Fruit fly (Drosophila melanogaster) whole organism, embryonic: ENCODE data around the gene CG34135.
A peak's percentile ranks its signal among the peaks of the same experiment; 100 is the strongest.

Experiments
- ATbp ChIP-seq: fragments of 200-800 bp; sonication (Bioruptor generic); optimal IDR thresholded peaks from 2 replicates; lab custom pipeline; 2017; ENCODE audit warnings: missing biosample characterization, mild to moderate bottlenecking, missing genetic modification characterization, missing genetic modification reagents
- Antp ChIP-seq: fragments of 200-800 bp; sonication (Bioruptor generic); optimal IDR thresholded peaks from 3 replicates; lab custom pipeline; 2016; ENCODE audit warnings: missing biosample characterization, missing genetic modification characterization
- Asciz ChIP-seq: fragments of 200-800 bp; sonication (Bioruptor generic); optimal IDR thresholded peaks from 2 replicates; lab custom pipeline; 2017; ENCODE audit warnings: missing biosample characterization, mild to moderate bottlenecking, missing genetic modification characterization, missing genetic modification reagents
- CG10147 ChIP-seq: fragments of 200-800 bp; sonication (Bioruptor generic); optimal IDR thresholded peaks from 2 replicates; lab custom pipeline; 2019; ENCODE audit warnings: missing biosample characterization, mild to moderate bottlenecking, missing genetic modification characterization, moderate library complexity
- CG10431 ChIP-seq: fragments of 200-800 bp; sonication (Bioruptor generic); optimal IDR thresholded peaks from 3 replicates; lab custom pipeline; 2018; ENCODE audit warnings: missing biosample characterization, mild to moderate bottlenecking, missing genetic modification characterization
- CG11085 ChIP-seq: fragments of 200-800 bp; sonication (Bioruptor generic); IDR thresholded peaks from 2 replicates; pipeline ENCODE4 v1.3.6; 2022; ENCODE audit warnings: missing biosample characterization, missing genetic modification characterization
- CG11504 ChIP-seq: fragments of 200-800 bp; sonication (Bioruptor generic); optimal IDR thresholded peaks from 3 replicates; lab custom pipeline; 2019; ENCODE audit warnings: missing biosample characterization, mild to moderate bottlenecking, missing genetic modification characterization, moderate library complexity
- CG1529 ChIP-seq: fragments of 200-800 bp; sonication (Bioruptor generic); optimal IDR thresholded peaks from 3 replicates; lab custom pipeline; 2018; ENCODE audit warnings: missing biosample characterization, missing genetic modification characterization
- CG16813 ChIP-seq: fragments of 200-800 bp; sonication (Bioruptor generic); IDR thresholded peaks from 3 replicates; pipeline ENCODE4 v1.3.6; 2022; ENCODE audit warnings: missing biosample characterization, missing genetic modification characterization; ENCODE audit not compliant: partially characterized antibody
- CG17186 ChIP-seq: fragments of 200-800 bp; sonication (Bioruptor generic); optimal IDR thresholded peaks from 3 replicates; lab custom pipeline; 2017; ENCODE audit warnings: missing biosample characterization, missing genetic modification reagents, missing genetic modification characterization
- CG18764 ChIP-seq: fragments of 200-800 bp; sonication (Bioruptor generic); optimal IDR thresholded peaks from 3 replicates; lab custom pipeline; 2016; ENCODE audit warnings: missing biosample characterization, missing genetic modification characterization
- CG3407 ChIP-seq: fragments of 200-800 bp; sonication (Bioruptor generic); optimal IDR thresholded peaks from 2 replicates; lab custom pipeline; 2018; ENCODE audit warnings: missing biosample characterization, mild to moderate bottlenecking, missing genetic modification characterization
- CG34422 ChIP-seq: fragments of 200-800 bp; sonication (Bioruptor generic); IDR thresholded peaks from 3 replicates; pipeline ENCODE4 v1.3.6; 2022; ENCODE audit warnings: missing biosample characterization, missing genetic modification characterization
- CG42726 ChIP-seq: fragments of 200-800 bp; sonication (Bioruptor generic); IDR thresholded peaks from 2 replicates; pipeline ENCODE4 v1.3.6; 2022; ENCODE audit warnings: missing biosample characterization, missing genetic modification characterization; ENCODE audit not compliant: partially characterized antibody
- CG4328 ChIP-seq: fragments of 200-800 bp; sonication (Bioruptor generic); optimal IDR thresholded peaks from 3 replicates; lab custom pipeline; 2017; ENCODE audit warnings: missing biosample characterization, missing genetic modification reagents, missing genetic modification characterization
- CG4707 ChIP-seq: fragments of 200-800 bp; sonication (Bioruptor generic); optimal IDR thresholded peaks from 2 replicates; lab custom pipeline; 2018; ENCODE audit warnings: missing biosample characterization, mild to moderate bottlenecking, missing genetic modification characterization, moderate library complexity
- CG6175 ChIP-seq: fragments of 200-800 bp; sonication (Bioruptor generic); IDR thresholded peaks from 3 replicates; pipeline ENCODE4 v1.3.6; 2022; ENCODE audit warnings: missing biosample characterization, missing genetic modification characterization
- CG7786 ChIP-seq: fragments of 200-800 bp; sonication (Bioruptor generic); optimal IDR thresholded peaks from 2 replicates; lab custom pipeline; 2016; ENCODE audit warnings: missing biosample characterization, missing genetic modification characterization
- CG7963 ChIP-seq: fragments of 200-800 bp; sonication (Bioruptor generic); IDR thresholded peaks from 3 replicates; pipeline ENCODE4 v1.3.6; 2022; ENCODE audit warnings: missing biosample characterization, missing genetic modification characterization; ENCODE audit not compliant: partially characterized antibody
- CG8359 ChIP-seq: fragments of 200-800 bp; sonication (Bioruptor generic); optimal IDR thresholded peaks from 2 replicates; lab custom pipeline; 2017; ENCODE audit warnings: missing biosample characterization, mild to moderate bottlenecking, missing genetic modification characterization, borderline replicate concordance
- CG9932 ChIP-seq: fragments of 200-800 bp; sonication (Bioruptor generic); IDR thresholded peaks from 2 replicates; pipeline ENCODE4 v1.3.6; 2022; ENCODE audit warnings: missing biosample characterization, missing genetic modification characterization
- Dad ChIP-seq: fragments of 200-800 bp; sonication (Bioruptor generic); optimal IDR thresholded peaks from 3 replicates; lab custom pipeline; 2016; ENCODE audit warnings: missing biosample characterization, missing genetic modification characterization
- Dp ChIP-seq: fragments of 200-800 bp; sonication (Bioruptor generic); optimal IDR thresholded peaks from 2 replicates; lab custom pipeline; 2018; ENCODE audit warnings: missing biosample characterization, mild to moderate bottlenecking, missing genetic modification characterization, moderate library complexity
- Eip74EF ChIP-seq, 2 experiments: fragments of 200-800 bp in 1 of 2; fragments of >200 bp in 1 of 2; sonication (Bioruptor generic) in 1 of 2; optimal IDR thresholded peaks; 2 replicates each; lab custom pipeline; 2017 to 2019; ENCODE audit warnings: missing biosample characterization in 2 of 2, missing genetic modification characterization in 2 of 2, mild to moderate bottlenecking in 1 of 2, moderate library complexity in 1 of 2
- HLH54F ChIP-seq: fragments of 200-800 bp; sonication (Bioruptor generic); optimal IDR thresholded peaks from 3 replicates; lab custom pipeline; 2016; ENCODE audit warnings: missing biosample characterization, missing genetic modification characterization
- Med ChIP-seq: fragments of 200-800 bp; sonication (Bioruptor generic); peaks from one replicate; lab custom pipeline; 2016; ENCODE audit warnings: missing biosample characterization, missing genetic modification characterization, mild to moderate bottlenecking, inconsistent platforms, moderate library complexity
- Mes4 ChIP-seq: fragments of 200-800 bp; sonication (Bioruptor generic); optimal IDR thresholded peaks from 2 replicates; lab custom pipeline; 2016; ENCODE audit warnings: missing biosample characterization, missing genetic modification characterization
- Sry-δ ChIP-seq: fragments of 200-800 bp; sonication (Bioruptor generic); optimal IDR thresholded peaks from 2 replicates; lab custom pipeline; 2016; ENCODE audit warnings: missing biosample characterization, missing genetic modification characterization
- cg ChIP-seq: fragments of 200-800 bp; sonication (Bioruptor generic); optimal IDR thresholded peaks from 3 replicates; lab custom pipeline; 2019; ENCODE audit warnings: missing biosample characterization, mild to moderate bottlenecking, missing genetic modification characterization, moderate library complexity
- ci ChIP-seq: fragments of 200-800 bp; sonication (Bioruptor generic); IDR thresholded peaks from 3 replicates; pipeline ENCODE4 v1.3.6; 2022; ENCODE audit warnings: missing biosample characterization, missing genetic modification characterization
- gcm2 ChIP-seq: fragments of 200-800 bp; sonication (Bioruptor generic); optimal IDR thresholded peaks from 2 replicates; lab custom pipeline; 2016; ENCODE audit warnings: missing biosample characterization, missing genetic modification characterization
- gem ChIP-seq: fragments of 200-800 bp; sonication (Bioruptor generic); optimal IDR thresholded peaks from 2 replicates; lab custom pipeline; 2019; ENCODE audit warnings: missing biosample characterization, mild to moderate bottlenecking, missing genetic modification characterization, moderate library complexity
- gfzf ChIP-seq: fragments of 200-800 bp; sonication (Bioruptor generic); optimal IDR thresholded peaks from 2 replicates; lab custom pipeline; 2016; ENCODE audit warnings: missing biosample characterization, mild to moderate bottlenecking, missing genetic modification characterization, moderate library complexity
- insv ChIP-seq, 2 experiments: fragments of 200-800 bp; sonication (Bioruptor generic); optimal IDR thresholded peaks; 3 replicates each; lab custom pipeline; 2016 to 2018; ENCODE audit warnings: missing biosample characterization in 2 of 2, missing genetic modification characterization in 2 of 2
- jigr1 ChIP-seq: fragments of 200-800 bp; sonication (Bioruptor generic); IDR thresholded peaks from 3 replicates; pipeline ENCODE4 v1.3.6; 2022; ENCODE audit warnings: missing biosample characterization, missing genetic modification characterization
- kah ChIP-seq: fragments of 200-800 bp; sonication (Bioruptor generic); optimal IDR thresholded peaks from 2 replicates; lab custom pipeline; 2018; ENCODE audit warnings: missing biosample characterization, mild to moderate bottlenecking, missing genetic modification characterization
- lov ChIP-seq, 2 experiments: fragments of 200-800 bp in 1 of 2; fragments of >200 bp in 1 of 2; sonication (Bioruptor generic) in 1 of 2; IDR thresholded peaks in 1 of 2; optimal IDR thresholded peaks in 1 of 2; 2 replicates in 1 of 2; 3 replicates in 1 of 2; pipeline versions ENCODE4 v1.3.6 to Lab custom; 2017 to 2022; ENCODE audit warnings: missing biosample characterization in 1 of 2, missing genetic modification characterization in 1 of 2
- otp ChIP-seq: fragments of 200-800 bp; sonication (Bioruptor generic); IDR thresholded peaks from 3 replicates; pipeline ENCODE4, ENCODE4 v1.3.6; 2022; ENCODE audit warnings: missing biosample characterization, missing genetic modification characterization
- pnt ChIP-seq: fragments of 200-800 bp; sonication (Bioruptor generic); optimal IDR thresholded peaks from 3 replicates; lab custom pipeline; 2016; ENCODE audit warnings: missing biosample characterization, missing genetic modification characterization
- repo ChIP-seq: fragments of 200-800 bp; sonication (Bioruptor generic); optimal IDR thresholded peaks from 2 replicates; lab custom pipeline; 2016; ENCODE audit warnings: missing biosample characterization, missing genetic modification characterization
- scrt ChIP-seq: fragments of 200-800 bp; sonication (Bioruptor generic); optimal IDR thresholded peaks from 2 replicates; lab custom pipeline; 2018; ENCODE audit warnings: missing biosample characterization, mild to moderate bottlenecking, missing genetic modification characterization, moderate library complexity
- sens ChIP-seq: fragments of 200-800 bp; sonication (Bioruptor generic); peaks from one replicate; lab custom pipeline; 2016; ENCODE audit warnings: missing biosample characterization, missing genetic modification characterization
- sisA ChIP-seq: fragments of 200-800 bp; sonication (Bioruptor generic); IDR thresholded peaks from 2 replicates; pipeline ENCODE4 v1.3.6; 2022; ENCODE audit warnings: missing biosample characterization, missing genetic modification characterization
- slp2 ChIP-seq: fragments of 200-800 bp; sonication (Bioruptor generic); optimal IDR thresholded peaks from 2 replicates; lab custom pipeline; 2016; ENCODE audit warnings: missing biosample characterization, missing genetic modification characterization
- sna ChIP-seq: fragments of 200-800 bp; sonication (Bioruptor generic); IDR thresholded peaks from 2 replicates; pipeline ENCODE4 v1.3.6; 2022; ENCODE audit warnings: missing biosample characterization, missing genetic modification characterization; ENCODE audit not compliant: partially characterized antibody
- stc ChIP-seq: fragments of 200-800 bp; sonication (Bioruptor generic); IDR thresholded peaks from 2 replicates; pipeline ENCODE4 v1.3.6; 2022; ENCODE audit warnings: missing biosample characterization, missing genetic modification characterization
- sug ChIP-seq: fragments of 200-800 bp; optimal IDR thresholded peaks from 2 replicates; lab custom pipeline; 2019; ENCODE audit warnings: missing biosample characterization, mild to moderate bottlenecking, missing genetic modification characterization, moderate library complexity
- vnd ChIP-seq: fragments of 200-800 bp; sonication (Bioruptor generic); IDR thresholded peaks from 3 replicates; pipeline ENCODE4 v1.3.6; 2022; ENCODE audit warnings: missing biosample characterization, missing genetic modification characterization; ENCODE audit not compliant: partially characterized antibody
- vvl ChIP-seq: fragments of 200-800 bp; sonication (Bioruptor generic); IDR thresholded peaks from 2 replicates; pipeline ENCODE4 v1.3.6; 2022; ENCODE audit warnings: missing biosample characterization, missing genetic modification characterization
- zen2 ChIP-seq: fragments of 200-800 bp; sonication (Bioruptor generic); IDR thresholded peaks from 3 replicates; pipeline ENCODE4 v1.3.6; 2022; ENCODE audit warnings: missing biosample characterization, missing genetic modification characterization; ENCODE audit not compliant: partially characterized antibody

The CG34135 gene

DNA sequence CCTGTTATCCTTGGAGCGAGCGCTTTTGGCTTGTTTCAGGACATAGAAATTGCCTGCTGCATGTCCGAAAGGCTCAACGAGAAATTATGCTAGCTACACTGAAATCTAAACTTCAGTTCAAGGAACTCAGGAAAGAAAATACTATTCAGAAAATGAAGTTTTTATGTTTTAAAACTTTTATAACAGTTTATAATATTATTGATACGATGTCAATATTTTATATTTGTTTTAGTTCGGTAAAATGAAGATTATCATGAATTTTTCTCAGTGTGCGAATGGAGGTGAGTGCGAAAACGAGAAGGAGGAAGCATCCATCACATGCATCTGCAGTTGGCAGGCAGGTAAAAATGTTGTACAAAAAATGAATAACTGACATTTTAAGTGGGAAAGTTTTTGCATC is 21.6 kb downstream of the CG34135 start (continued):
- no peak for TF ChIP-seq CG6175 (GFP tag; lab: Robert Waterston, UW)
- TF ChIP-seq ATbp (GFP tag; lab: Kevin White, UChicago) = peak; percentile 37
- TF ChIP-seq jigr1 (GFP tag; lab: Robert Waterston, UW) = no peak
- TF ChIP-seq vnd (GFP tag; lab: Robert Waterston, UW) = no peak
- peak; percentile 81 for TF ChIP-seq sens (GFP tag; lab: Kevin White, UChicago)
- TF ChIP-seq CG4707 (GFP tag; lab: Kevin White, UChicago) = peak; percentile 28
- TF ChIP-seq cg (GFP tag; lab: Kevin White, UChicago) = no peak
- peak; percentile 61 for TF ChIP-seq CG1529
- peak; percentile 84 for TF ChIP-seq gem (tag; lab: Kevin White, UChicago)
- peak in 1 of 2 experiments; percentile 19 for TF ChIP-seq Eip74EF (GFP tag; optimal IDR thresholded peaks at IDR 0.05; lab: Kevin White, UChicago)
- TF ChIP-seq insv (GFP tag; optimal IDR thresholded peaks at IDR 0.05; lab: Kevin White, UChicago) = no peak
- TF ChIP-seq CG16813 (GFP tag; lab: Robert Waterston, UW) = no peak
- no peak for TF ChIP-seq otp (GFP tag; lab: Robert Waterston, UW)
- TF ChIP-seq CG3407 (GFP tag; lab: Kevin White, UChicago) = peak; percentile 44
- TF ChIP-seq CG17186 (GFP tag; lab: Kevin White, UChicago) = no peak
- 0 out of 2 replicates have a peak, but pooled peaks have one; percentile 22 for TF ChIP-seq CG11085
- TF ChIP-seq CG8359 = no peak
- TF ChIP-seq stc = peak; percentile 72
- no peak for TF ChIP-seq CG10431 (GFP tag; lab: Kevin White, UChicago)
- peak; percentile 36; the same call in 1 of the 2 replicates for TF ChIP-seq CG9932 (GFP tag; lab: Robert Waterston, UW)
- TF ChIP-seq CG42726 (GFP tag; lab: Robert Waterston, UW) = no peak
- TF ChIP-seq slp2 (GFP tag; lab: Kevin White, UChicago) = no peak
- peak; percentile 56; the same call in 2 of the 3 replicates for TF ChIP-seq CG34422 (GFP tag; lab: Robert Waterston, UW)
- TF ChIP-seq CG18764 (GFP tag; lab: Kevin White, UChicago) = peak; percentile 28
- TF ChIP-seq lov (optimal IDR thresholded peaks at IDR 0.05; lab: Kevin White, UChicago) = no peak
- TF ChIP-seq lov (GFP tag; IDR thresholded peaks at IDR 0.05; lab: Robert Waterston, UW) = no peak
- TF ChIP-seq Asciz (GFP tag; lab: Kevin White, UChicago) = peak; percentile 58
- peak; percentile 70 for TF ChIP-seq Med (GFP tag; lab: Kevin White, UChicago)
- peak; percentile 54 for TF ChIP-seq CG10147
- TF ChIP-seq CG11504 (tag; lab: Kevin White, UChicago) = peak; percentile 79
- TF ChIP-seq CG7786 = no peak
- peak; percentile 64; the same call in 1 of the 2 replicates for TF ChIP-seq sisA
- TF ChIP-seq repo = no peak
- TF ChIP-seq gfzf (GFP tag; lab: Kevin White, UChicago) = no peak
- no peak for TF ChIP-seq Dad
- TF ChIP-seq Sry-δ (GFP tag; lab: Kevin White, UChicago) = no peak
- TF ChIP-seq Antp (GFP tag; lab: Kevin White, UChicago) = no peak
- TF ChIP-seq HLH54F (GFP tag; lab: Kevin White, UChicago) = no peak
- no peak for TF ChIP-seq Mes4 (GFP tag; lab: Kevin White, UChicago)
- no peak for TF ChIP-seq Dp
- TF ChIP-seq pnt (GFP tag; lab: Kevin White, UChicago) = no peak
- TF ChIP-seq vvl (GFP tag; lab: Robert Waterston, UW) = peak; percentile 73
- no peak for TF ChIP-seq kah (GFP tag; lab: Kevin White, UChicago)
- TF ChIP-seq gcm2 (GFP tag; lab: Kevin White, UChicago) = no peak
- no peak for TF ChIP-seq CG7963 (GFP tag; lab: Robert Waterston, UW)
- no peak for TF ChIP-seq sna
- TF ChIP-seq scrt (GFP tag; lab: Kevin White, UChicago) = no peak
- no peak for TF ChIP-seq sug (tag; lab: Kevin White, UChicago)
- TF ChIP-seq CG4328 (GFP tag; lab: Kevin White, UChicago) = no peak
- peak; percentile 69; the same call in 2 of the 3 replicates for TF ChIP-seq ci (GFP tag; lab: Robert Waterston, UW)
- no peak for TF ChIP-seq zen2 (GFP tag; lab: Robert Waterston, UW)
